Worm (Caenorhabditis elegans) whole organism, early embryonic: Measurements from ENCODE around the gene ZC262.7.

Experiments
- B0310.2 ChIP-seq: sonication (generic microtip); optimal IDR thresholded peaks from 2 replicates; lab custom pipeline; 2016; ENCODE audit warnings: mild to moderate bottlenecking, missing genetic modification characterization, missing compliant biosample characterization
- ama-1 ChIP-seq: fragments of 150-350 bp; optimal IDR thresholded peaks from 2 replicates; lab custom pipeline; 2014
- ceh-13 ChIP-seq: fragments of 200-800 bp; sonication (Bioruptor generic); optimal IDR thresholded peaks from 2 replicates; lab custom pipeline; 2018; ENCODE audit warnings: mild to moderate bottlenecking, missing genetic modification characterization, missing compliant biosample characterization
- ets-7 ChIP-seq: sonication (generic microtip); optimal IDR thresholded peaks from 2 replicates; lab custom pipeline; 2016; ENCODE audit warnings: missing genotype, missing genetic modification characterization, missing compliant biosample characterization
- flt-1 ChIP-seq: fragments of 200-800 bp; sonication (Bioruptor generic); IDR thresholded peaks from 2 replicates; pipeline ENCODE4 v1.3.6; 2022; ENCODE audit warnings: missing genetic modification characterization, missing compliant biosample characterization
- pes-1 ChIP-seq: fragments of 200-800 bp; sonication (Bioruptor generic); IDR thresholded peaks from 2 replicates; pipeline ENCODE4 v1.3.6; 2022; ENCODE audit warnings: missing genetic modification reagents, missing genetic modification characterization, missing compliant biosample characterization
- tbx-37 ChIP-seq: fragments of 200-800 bp; sonication (Bioruptor generic); conservative IDR thresholded peaks from 2 replicates; pipeline ENCODE4 v1.3.6; 2022; ENCODE audit warnings: missing genetic modification reagents, missing genetic modification characterization, missing compliant biosample characterization

DNA sequence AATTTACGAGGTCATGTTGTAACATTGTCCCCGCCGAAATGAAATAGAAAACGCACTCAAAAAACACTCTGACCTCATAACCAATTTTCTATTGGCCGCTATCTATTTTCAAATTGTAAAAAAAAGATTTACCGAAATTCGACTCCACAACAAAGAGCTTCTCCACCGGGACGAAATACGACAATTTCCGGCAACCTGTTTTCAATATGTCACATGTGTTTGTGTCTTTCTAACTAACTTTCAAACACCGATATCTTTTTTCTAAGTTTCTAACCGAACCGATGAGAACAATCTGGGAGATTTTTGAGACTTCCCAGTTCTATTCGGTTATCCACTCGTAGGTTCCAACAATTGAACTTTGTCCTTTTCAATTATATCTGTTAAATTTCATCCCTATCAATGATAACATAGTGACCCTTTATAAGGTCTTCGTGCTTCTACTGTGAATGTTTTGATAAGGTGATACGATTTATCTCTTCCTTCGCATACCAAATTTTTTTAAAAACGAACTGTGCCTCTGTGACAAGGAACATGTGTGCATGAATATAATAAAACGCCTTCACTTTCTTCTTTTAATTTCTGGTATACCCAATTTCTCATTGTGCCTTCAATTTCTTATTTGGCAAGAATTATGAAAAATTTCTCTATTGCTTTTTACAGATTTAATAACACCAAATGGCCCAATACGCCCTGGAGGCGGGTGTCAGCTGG lies 27.6 kb upstream of the ZC262.7 start, which contains the start of gene lmbr-1:
- TF ChIP-seq ceh-13 (GFP tag; lab: Kevin White, UChicago) (no peak), ama-1 (lab: Kevin White, UChicago) (no peak), ets-7 (tag; lab: Kevin White, UChicago) (no peak), pes-1 (GFP tag; lab: Robert Waterston, UW) (no peak), tbx-37 (GFP tag; lab: Robert Waterston, UW) (no peak), B0310.2 (no peak), flt-1 (GFP tag; lab: Robert Waterston, UW) (no peak)
